Fruit fly (Drosophila melanogaster) whole organism, prepupa: ENCODE results near the gene CG42266.

ENCODE experiments used
- CG7368 ChIP-seq: fragments of 200-800 bp; sonication (Bioruptor generic); optimal IDR thresholded peaks from 3 replicates; lab custom pipeline; 2016; ENCODE audit warnings: missing biosample characterization, missing genetic modification characterization
- Eip93F ChIP-seq: fragments of 200-800 bp; sonication (Bioruptor generic); optimal IDR thresholded peaks from 2 replicates; lab custom pipeline; 2016; ENCODE audit warnings: missing biosample characterization, mild to moderate bottlenecking, missing genetic modification characterization
- Gug ChIP-seq: fragments of 200-800 bp; sonication (Bioruptor generic); IDR thresholded peaks from 2 replicates; pipeline ENCODE4 v1.3.6; 2022; ENCODE audit warnings: missing biosample characterization, missing genetic modification characterization
- acj6 ChIP-seq: fragments of 200-800 bp; sonication (Bioruptor generic); optimal IDR thresholded peaks from 3 replicates; lab custom pipeline; 2016; ENCODE audit warnings: missing biosample characterization, missing genetic modification characterization
- cyc ChIP-seq: fragments of 200-800 bp; sonication (Bioruptor generic); optimal IDR thresholded peaks from 3 replicates; lab custom pipeline; 2016; ENCODE audit warnings: missing biosample characterization, missing genetic modification characterization
- eg ChIP-seq: fragments of 200-800 bp; sonication (Bioruptor generic); IDR thresholded peaks from 3 replicates; pipeline ENCODE4 v1.3.6; 2022; ENCODE audit warnings: missing biosample characterization, missing genetic modification characterization

dm6 chr2L:16325515-16326257, 14.5 kb downstream of the CG42266 start, which contains the start of gene cact:
- peak; percentile 91 for TF ChIP-seq Gug (GFP tag; lab: Robert Waterston, UW)
- TF ChIP-seq CG7368 (GFP tag; lab: Kevin White, UChicago): peak; percentile 78
- peak; percentile 94 for TF ChIP-seq cyc (GFP tag; lab: Kevin White, UChicago)
- TF ChIP-seq acj6: peak; percentile 93
- peak; percentile 92 for TF ChIP-seq eg (GFP tag; lab: Robert Waterston, UW)
- TF ChIP-seq Eip93F: peak; percentile 91
